Fruit fly (Drosophila melanogaster) whole organism, embryonic: Measurements from ENCODE around the gene CG3862.

Experiments
- Ada2b ChIP-seq: fragments of 200-800 bp; sonication (Bioruptor generic); IDR thresholded peaks from 2 replicates; pipeline ENCODE4 v1.3.6; 2022; ENCODE audit warnings: missing biosample characterization, missing genetic modification characterization
- BEAF-32 ChIP-seq: fragments of 200-800 bp; sonication (Bioruptor generic); optimal IDR thresholded peaks from 3 replicates; lab custom pipeline; 2017; ENCODE audit warnings: missing biosample characterization, missing genetic modification characterization, mild to moderate bottlenecking, moderate library complexity, missing genetic modification reagents
- C15 ChIP-seq: fragments of 200-800 bp; sonication (Bioruptor generic); IDR thresholded peaks from 3 replicates; pipeline ENCODE4 v1.3.6; 2022; ENCODE audit warnings: missing biosample characterization, missing genetic modification characterization
- CG10654 ChIP-seq: fragments of 200-800 bp; sonication (Bioruptor generic); optimal IDR thresholded peaks from 2 replicates; lab custom pipeline; 2016; ENCODE audit warnings: missing biosample characterization, missing genetic modification characterization
- CG12071 ChIP-seq: fragments of 200-800 bp; sonication (Bioruptor generic); optimal IDR thresholded peaks from 3 replicates; lab custom pipeline; 2018; ENCODE audit warnings: missing biosample characterization, mild to moderate bottlenecking, missing genetic modification characterization
- CG12104 ChIP-seq: fragments of 200-800 bp; sonication (Bioruptor generic); optimal IDR thresholded peaks from 3 replicates; lab custom pipeline; 2016; ENCODE audit warnings: missing biosample characterization, missing genetic modification characterization
- CG12219 ChIP-seq: fragments of 200-800 bp; sonication (Bioruptor generic); optimal IDR thresholded peaks from 3 replicates; lab custom pipeline; 2018; ENCODE audit warnings: missing biosample characterization, mild to moderate bottlenecking, missing genetic modification characterization
- CG12659 ChIP-seq: fragments of 200-800 bp; sonication (Bioruptor generic); optimal IDR thresholded peaks from 3 replicates; lab custom pipeline; 2017; ENCODE audit warnings: mild to moderate bottlenecking, missing biosample characterization, missing genetic modification reagents, missing genetic modification characterization
- CG13424 ChIP-seq: fragments of 200-800 bp; sonication (Bioruptor generic); optimal IDR thresholded peaks from 2 replicates; lab custom pipeline; 2019; ENCODE audit warnings: missing biosample characterization, mild to moderate bottlenecking, missing genetic modification characterization, moderate library complexity
- CG14014 ChIP-seq: fragments of 200-800 bp; sonication (Bioruptor generic); IDR thresholded peaks from 2 replicates; pipeline ENCODE4 v1.3.6; 2022; ENCODE audit warnings: missing biosample characterization, missing genetic modification characterization
- CG16815 ChIP-seq: fragments of 200-800 bp; sonication (Bioruptor generic); optimal IDR thresholded peaks from 3 replicates; lab custom pipeline; 2017; ENCODE audit warnings: missing biosample characterization, mild to moderate bottlenecking, missing genetic modification characterization
- CG17829 ChIP-seq: fragments of 200-800 bp; optimal IDR thresholded peaks from 2 replicates; lab custom pipeline; 2019; ENCODE audit warnings: missing biosample characterization, mild to moderate bottlenecking, missing genetic modification characterization, moderate library complexity
- CG1792 ChIP-seq: fragments of 200-800 bp; sonication (Bioruptor generic); optimal IDR thresholded peaks from 2 replicates; lab custom pipeline; 2016; ENCODE audit warnings: missing biosample characterization, missing genetic modification characterization
- CG1832 ChIP-seq: fragments of 200-800 bp; sonication (Bioruptor generic); optimal IDR thresholded peaks from 2 replicates; lab custom pipeline; 2017; ENCODE audit warnings: missing biosample characterization, mild to moderate bottlenecking, missing genetic modification characterization, inconsistent platforms
- CG2199 ChIP-seq: fragments of 200-800 bp; sonication (Bioruptor generic); IDR thresholded peaks from 3 replicates; pipeline ENCODE4 v1.3.6; 2022; ENCODE audit warnings: missing biosample characterization, missing genetic modification characterization
- CG2875 ChIP-seq: fragments of 200-800 bp; sonication (Bioruptor generic); optimal IDR thresholded peaks from 2 replicates; lab custom pipeline; 2017; ENCODE audit warnings: missing biosample characterization, mild to moderate bottlenecking, missing genetic modification characterization, missing genetic modification reagents
- CG34224 ChIP-seq: fragments of 200-800 bp; sonication (Bioruptor generic); IDR thresholded peaks from 3 replicates; pipeline ENCODE4 v1.3.6; 2022; ENCODE audit warnings: missing biosample characterization, missing genetic modification characterization; ENCODE audit not compliant: partially characterized antibody
- CG4617 ChIP-seq: fragments of 200-800 bp; sonication (Bioruptor generic); optimal IDR thresholded peaks from 3 replicates; lab custom pipeline; 2016; ENCODE audit warnings: missing biosample characterization, missing genetic modification characterization, borderline replicate concordance
- CG6254 ChIP-seq: fragments of 200-800 bp; sonication (Bioruptor generic); optimal IDR thresholded peaks from 3 replicates; lab custom pipeline; 2017; ENCODE audit warnings: mild to moderate bottlenecking, missing biosample characterization, missing genetic modification reagents, missing genetic modification characterization
- CG8944 ChIP-seq: fragments of 200-800 bp; sonication (Bioruptor generic); optimal IDR thresholded peaks from 3 replicates; lab custom pipeline; 2016; ENCODE audit warnings: missing biosample characterization, missing genetic modification characterization
- CkIIα-i1 ChIP-seq: fragments of 200-800 bp; sonication (Bioruptor generic); IDR thresholded peaks from 2 replicates; pipeline ENCODE4 v1.3.6; 2022; ENCODE audit warnings: missing biosample characterization, missing genetic modification characterization
- Dfd ChIP-seq, 2 experiments: fragments of >200 bp; optimal IDR thresholded peaks; 2 replicates each; lab custom pipeline; 2017; ENCODE audit warnings: missing biosample characterization in 2 of 2, missing genetic modification characterization in 2 of 2
- Dll ChIP-seq: fragments of 200-800 bp; sonication (Bioruptor generic); IDR thresholded peaks from 4 replicates; pipeline ENCODE4 v1.3.6; 2022; ENCODE audit warnings: missing biosample characterization, missing genetic modification characterization; ENCODE audit not compliant: partially characterized antibody
- Drgx ChIP-seq: fragments of 200-800 bp; sonication (Bioruptor generic); IDR thresholded peaks from 2 replicates; pipeline ENCODE4 v1.3.6; 2022; ENCODE audit warnings: missing biosample characterization, missing genetic modification characterization
- Gug ChIP-seq: fragments of 200-800 bp; sonication (Bioruptor generic); IDR thresholded peaks from 4 replicates; pipeline ENCODE4 v1.3.6; 2022; ENCODE audit warnings: missing biosample characterization, missing genetic modification characterization
- Meics ChIP-seq: fragments of 200-800 bp; sonication (Bioruptor generic); optimal IDR thresholded peaks from 2 replicates; lab custom pipeline; 2017; ENCODE audit warnings: missing biosample characterization, mild to moderate bottlenecking, missing genetic modification characterization
- NC2α ChIP-seq: fragments of 200-800 bp; sonication (Bioruptor generic); optimal IDR thresholded peaks from 2 replicates; lab custom pipeline; 2016; ENCODE audit warnings: missing biosample characterization, missing genetic modification characterization
- Optix ChIP-seq: fragments of 200-800 bp; sonication (Bioruptor generic); IDR thresholded peaks from 3 replicates; pipeline ENCODE4 v1.3.6; 2022; ENCODE audit warnings: missing biosample characterization, missing genetic modification characterization
- Poxn ChIP-seq: fragments of 200-800 bp; sonication (Bioruptor generic); IDR thresholded peaks from 2 replicates; pipeline ENCODE4 v1.3.6; 2022; ENCODE audit warnings: missing biosample characterization, missing genetic modification characterization
- Sry-β ChIP-seq: fragments of 200-800 bp; sonication (Bioruptor generic); optimal IDR thresholded peaks from 2 replicates; lab custom pipeline; 2018; ENCODE audit warnings: missing biosample characterization, mild to moderate bottlenecking, missing genetic modification characterization, moderate library complexity
- ap ChIP-seq: fragments of 200-800 bp; sonication (Bioruptor generic); IDR thresholded peaks from 2 replicates; pipeline ENCODE4 v1.3.6; 2022; ENCODE audit warnings: missing biosample characterization, missing genetic modification characterization
- dimm ChIP-seq: fragments of 200-800 bp; sonication (Bioruptor generic); IDR thresholded peaks from 2 replicates; pipeline ENCODE4 v1.3.6; 2022; ENCODE audit warnings: missing biosample characterization, missing genetic modification characterization
- disco-r ChIP-seq: fragments of 200-800 bp; sonication (Bioruptor generic); optimal IDR thresholded peaks from 2 replicates; lab custom pipeline; 2016; ENCODE audit warnings: missing biosample characterization, missing genetic modification characterization
- dm ChIP-seq: fragments of 200-800 bp; sonication (Bioruptor generic); optimal IDR thresholded peaks from 3 replicates; lab custom pipeline; 2016; ENCODE audit warnings: missing biosample characterization, missing genetic modification characterization
- fu2 ChIP-seq: fragments of 200-800 bp; sonication (Bioruptor generic); optimal IDR thresholded peaks from 2 replicates; lab custom pipeline; 2016; ENCODE audit warnings: missing biosample characterization, missing genetic modification characterization
- gce ChIP-seq: fragments of 200-800 bp; sonication (Bioruptor generic); IDR thresholded peaks from 3 replicates; pipeline ENCODE4 v1.3.6; 2022; ENCODE audit warnings: missing biosample characterization, missing genetic modification characterization
- gsb ChIP-seq: fragments of 200-800 bp; sonication (Bioruptor generic); IDR thresholded peaks from 2 replicates; pipeline ENCODE4 v1.3.6; 2022; ENCODE audit warnings: missing biosample characterization, missing genetic modification characterization
- ham ChIP-seq: fragments of 200-800 bp; sonication (Bioruptor generic); IDR thresholded peaks from 2 replicates; pipeline ENCODE4 v1.3.6; 2022; ENCODE audit warnings: missing biosample characterization, missing genetic modification characterization
- hb ChIP-seq: fragments of 200-800 bp; sonication (Bioruptor generic); IDR thresholded peaks from 3 replicates; pipeline ENCODE4 v1.3.6; 2022; ENCODE audit warnings: missing biosample characterization, missing genetic modification characterization; ENCODE audit not compliant: partially characterized antibody
- lbe ChIP-seq: fragments of 200-800 bp; sonication (Bioruptor generic); optimal IDR thresholded peaks from 2 replicates; lab custom pipeline; 2016; ENCODE audit warnings: missing biosample characterization, mild to moderate bottlenecking, missing genetic modification characterization
- maf-S ChIP-seq: fragments of 200-800 bp; sonication (Bioruptor generic); optimal IDR thresholded peaks from 2 replicates; lab custom pipeline; 2016; ENCODE audit warnings: missing biosample characterization, missing genetic modification characterization
- org-1 ChIP-seq: fragments of 200-800 bp; sonication (Bioruptor generic); optimal IDR thresholded peaks from 2 replicates; lab custom pipeline; 2017; ENCODE audit warnings: missing biosample characterization, missing genetic modification characterization
- pan ChIP-seq, 4 experiments: fragments of >200 bp in 3 of 4; fragments of 200-800 bp in 1 of 4; sonication (Bioruptor generic) in 1 of 4; optimal IDR thresholded peaks in 3 of 4; IDR thresholded peaks in 1 of 4; 2 replicates each; pipeline versions ENCODE4 v1.3.6 to Lab custom; 2017 to 2022; ENCODE audit warnings: missing biosample characterization in 2 of 4, missing genetic modification characterization in 2 of 4, mixed read lengths in 1 of 4
- sc ChIP-seq, 3 experiments: fragments of >200 bp in 2 of 3; fragments of 200-800 bp in 1 of 3; sonication (Bioruptor generic) in 1 of 3; optimal IDR thresholded peaks; 2 replicates in 2 of 3; 3 replicates in 1 of 3; lab custom pipeline; 2017; ENCODE audit warnings: mild to moderate bottlenecking in 1 of 3, missing biosample characterization in 1 of 3, missing genetic modification characterization in 1 of 3, missing genetic modification reagents in 1 of 3
- schlank ChIP-seq: fragments of 200-800 bp; sonication (Bioruptor generic); optimal IDR thresholded peaks from 2 replicates; lab custom pipeline; 2018; ENCODE audit warnings: missing biosample characterization, mild to moderate bottlenecking, missing genetic modification characterization
- sens-2 ChIP-seq: fragments of 200-800 bp; sonication (Bioruptor generic); IDR thresholded peaks from 2 replicates; pipeline ENCODE4 v1.3.6; 2022; ENCODE audit warnings: missing biosample characterization, missing genetic modification characterization
- tup ChIP-seq: fragments of 200-800 bp; sonication (Bioruptor generic); optimal IDR thresholded peaks from 2 replicates; lab custom pipeline; 2016; ENCODE audit warnings: missing biosample characterization, mild to moderate bottlenecking, missing genetic modification characterization, moderate library complexity
- yki ChIP-seq: fragments of >200 bp; optimal IDR thresholded peaks from 3 replicates; lab custom pipeline; 2018

The CG3862 gene

DNA sequence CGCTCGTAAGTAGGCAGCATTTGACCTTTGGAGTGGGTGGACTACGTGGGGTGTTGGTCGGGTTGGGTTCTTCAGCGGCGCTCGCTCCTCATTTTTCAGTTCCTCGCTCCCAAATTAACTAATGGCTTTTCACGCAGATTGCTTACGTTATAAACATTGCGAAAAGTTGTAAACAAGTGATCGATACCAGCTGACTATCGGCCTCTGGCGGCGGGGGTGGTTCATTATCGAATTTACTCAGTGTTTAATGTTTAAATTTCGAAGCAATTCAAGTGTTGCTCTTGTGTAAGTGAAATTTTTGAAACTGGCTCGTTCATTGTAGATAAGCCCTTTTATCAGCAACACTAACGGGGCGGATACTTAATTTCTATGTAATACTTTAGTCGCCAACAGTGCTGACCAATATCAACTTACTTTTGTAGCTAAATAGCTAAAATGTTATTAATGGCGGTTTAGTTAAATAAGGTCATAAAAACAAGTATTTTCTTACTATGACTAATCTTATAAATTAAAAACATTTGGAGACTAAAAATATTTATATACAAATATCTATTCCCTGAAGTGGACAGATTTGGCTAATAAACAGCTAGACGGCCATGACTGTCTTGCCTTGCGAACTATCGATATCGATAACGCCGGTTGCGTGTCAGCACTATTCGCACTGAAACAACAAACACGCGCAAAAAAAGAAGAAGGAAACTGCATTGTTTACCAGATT is 6.2 kb downstream of the CG3862 start, which contains the start of the genes PGAP2 and Clp (continued):
- TF ChIP-seq maf-S (GFP tag; lab: Kevin White, UChicago) (peak; percentile 3), BEAF-32 (peak; percentile 77), Drgx (GFP tag; lab: Robert Waterston, UW) (0 out of 2 replicates have a peak, but pooled peaks have one; percentile 17), fu2 (GFP tag; lab: Kevin White, UChicago) (peak; percentile 11), dimm (GFP tag; lab: Robert Waterston, UW) (peak; percentile 44; the same call in 1 of the 2 replicates), NC2α (GFP tag; lab: Kevin White, UChicago) (no peak), Meics (GFP tag; lab: Kevin White, UChicago) (peak; percentile 66), sens-2 (0 out of 2 replicates have a peak, but pooled peaks have one; percentile 7), CG1792 (no peak), CG6254 (no peak), CG12104 (GFP tag; lab: Kevin White, UChicago) (peak; percentile 79), CG16815 (peak; percentile 59), gce (GFP tag; lab: Robert Waterston, UW) (no peak), Ada2b (peak; percentile 61; the same call in 1 of the 2 replicates), CG12071 (GFP tag; lab: Kevin White, UChicago) (no peak), CkIIα-i1 (GFP tag; lab: Robert Waterston, UW) (no peak), sc (optimal IDR thresholded peaks at IDR 0.05; lab: Kevin White, UChicago) (no peak), sc (GFP tag; optimal IDR thresholded peaks at IDR 0.05; lab: Kevin White, UChicago) (peak; percentile 45), CG13424 (tag; lab: Kevin White, UChicago) (peak; percentile 79), CG10654 (peak; percentile 62), Poxn (GFP tag; lab: Robert Waterston, UW) (peak; percentile 23; the same call in 1 of the 2 replicates), CG12219 (GFP tag; lab: Kevin White, UChicago) (no peak), org-1 (GFP tag; lab: Kevin White, UChicago) (peak; percentile 16), pan (optimal IDR thresholded peaks at IDR 0.05; lab: Kevin White, UChicago) (no peak), pan (GFP tag; optimal IDR thresholded peaks at IDR 0.05 in 1 of 2, IDR thresholded peaks at IDR 0.05 in 1 of 2) (peak in 1 of 2 experiments; percentile 71), CG34224 (GFP tag; lab: Robert Waterston, UW) (no peak; the same call in 2 of the 3 replicates), CG8944 (GFP tag; lab: Kevin White, UChicago) (peak; percentile 12), CG1832 (no peak), ham (GFP tag; lab: Robert Waterston, UW) (no peak), CG12659 (GFP tag; lab: Kevin White, UChicago) (peak; percentile 79), Optix (GFP tag; lab: Robert Waterston, UW) (no peak; the same call in 2 of the 3 replicates), lbe (GFP tag; lab: Kevin White, UChicago) (peak; percentile 41), yki (lab: Kevin White, UChicago) (no peak), CG14014 (no peak; the same call in none of the 2 replicates), C15 (GFP tag; lab: Robert Waterston, UW) (peak; percentile 43; the same call in 1 of the 3 replicates), disco-r (GFP tag; lab: Kevin White, UChicago) (no peak), CG2199 (GFP tag; lab: Robert Waterston, UW) (no peak), schlank (tag; lab: Kevin White, UChicago) (peak; percentile 30), CG2875 (GFP tag; lab: Kevin White, UChicago) (no peak), dm (peak; percentile 22), Dfd (GFP tag; optimal IDR thresholded peaks at IDR 0.05; lab: Kevin White, UChicago) (no peak), hb (GFP tag; lab: Robert Waterston, UW) (0 out of 3 replicates have a peak, but pooled peaks have one; percentile 68), CG4617 (GFP tag; lab: Kevin White, UChicago) (peak; percentile 61), Sry-β (peak; percentile 99), Gug (GFP tag; lab: Robert Waterston, UW) (peak; percentile 63; the same call in 3 of the 4 replicates), gsb (GFP tag; lab: Robert Waterston, UW) (no peak), Dll (peak; percentile 70; the same call in 3 of the 4 replicates), CG17829 (peak; percentile 68), ap (GFP tag; lab: Robert Waterston, UW) (peak; percentile 62; the same call in 1 of the 2 replicates), tup (GFP tag; lab: Kevin White, UChicago) (peak; percentile 13)
